Fruit fly (Drosophila melanogaster) whole organism, embryonic: ENCODE results near the gene LysD.

Experiments
- ATbp ChIP-seq: fragments of 200-800 bp; sonication (Bioruptor generic); optimal IDR thresholded peaks from 2 replicates; lab custom pipeline; 2017; ENCODE audit warnings: missing biosample characterization, mild to moderate bottlenecking, missing genetic modification characterization, missing genetic modification reagents
- Atf-2 ChIP-seq: fragments of 200-800 bp; sonication (Bioruptor generic); optimal IDR thresholded peaks from 2 replicates; lab custom pipeline; 2016; ENCODE audit warnings: missing biosample characterization, missing genetic modification characterization
- Atf3 ChIP-seq: fragments of 200-800 bp; sonication (Bioruptor generic); optimal IDR thresholded peaks from 3 replicates; lab custom pipeline; 2016; ENCODE audit warnings: missing biosample characterization, missing genetic modification characterization
- CG1024 ChIP-seq: fragments of 200-800 bp; sonication (Bioruptor generic); IDR thresholded peaks from 2 replicates; pipeline ENCODE4 v1.3.6; 2022; ENCODE audit warnings: missing biosample characterization, missing genetic modification characterization
- CG10267 ChIP-seq: fragments of 200-800 bp; sonication (Bioruptor generic); optimal IDR thresholded peaks from 2 replicates; lab custom pipeline; 2018; ENCODE audit warnings: missing biosample characterization, mild to moderate bottlenecking, missing genetic modification characterization, moderate library complexity
- CG11085 ChIP-seq: fragments of 200-800 bp; sonication (Bioruptor generic); IDR thresholded peaks from 2 replicates; pipeline ENCODE4 v1.3.6; 2022; ENCODE audit warnings: missing biosample characterization, missing genetic modification characterization
- CG11504 ChIP-seq: fragments of 200-800 bp; sonication (Bioruptor generic); optimal IDR thresholded peaks from 3 replicates; lab custom pipeline; 2019; ENCODE audit warnings: missing biosample characterization, mild to moderate bottlenecking, missing genetic modification characterization, moderate library complexity
- CG14441 ChIP-seq: fragments of 200-800 bp; sonication (Bioruptor generic); IDR thresholded peaks from 2 replicates; pipeline ENCODE4 v1.3.6; 2022; ENCODE audit warnings: missing biosample characterization, missing genetic modification characterization
- CG15696 ChIP-seq: fragments of 200-800 bp; sonication (Bioruptor generic); optimal IDR thresholded peaks from 2 replicates; lab custom pipeline; 2019; ENCODE audit warnings: missing biosample characterization, mild to moderate bottlenecking, missing genetic modification characterization, moderate library complexity
- CG16779 ChIP-seq: fragments of 200-800 bp; sonication (Bioruptor generic); IDR thresholded peaks from 2 replicates; pipeline ENCODE4 v1.3.6; 2022; ENCODE audit warnings: missing biosample characterization, missing genetic modification characterization
- CG17359 ChIP-seq: fragments of 200-800 bp; sonication (Bioruptor generic); optimal IDR thresholded peaks from 3 replicates; lab custom pipeline; 2018; ENCODE audit warnings: missing biosample characterization, mild to moderate bottlenecking, missing genetic modification characterization, moderate library complexity
- CG17829 ChIP-seq: fragments of 200-800 bp; optimal IDR thresholded peaks from 2 replicates; lab custom pipeline; 2019; ENCODE audit warnings: missing biosample characterization, mild to moderate bottlenecking, missing genetic modification characterization, moderate library complexity
- CG2712 ChIP-seq: fragments of 200-800 bp; optimal IDR thresholded peaks from 3 replicates; lab custom pipeline; 2019; ENCODE audit warnings: missing biosample characterization, mild to moderate bottlenecking, missing genetic modification characterization, moderate library complexity
- CG4424 ChIP-seq: fragments of 200-800 bp; sonication (Bioruptor generic); optimal IDR thresholded peaks from 3 replicates; lab custom pipeline; 2016; ENCODE audit warnings: missing biosample characterization, missing genetic modification characterization
- CG5245 ChIP-seq: fragments of 200-800 bp; sonication (Bioruptor generic); optimal IDR thresholded peaks from 3 replicates; lab custom pipeline; 2016; ENCODE audit warnings: missing biosample characterization, missing genetic modification characterization
- CG6791 ChIP-seq: fragments of 200-800 bp; sonication (Bioruptor generic); IDR thresholded peaks from 3 replicates; pipeline ENCODE4 v1.3.6; 2022; ENCODE audit warnings: missing biosample characterization, missing genetic modification characterization; ENCODE audit not compliant: partially characterized antibody
- CG7987 ChIP-seq: fragments of 200-800 bp; sonication (Bioruptor generic); optimal IDR thresholded peaks from 2 replicates; lab custom pipeline; 2018; ENCODE audit warnings: missing biosample characterization, mild to moderate bottlenecking, missing genetic modification characterization, moderate library complexity
- CG8765 ChIP-seq: fragments of 200-800 bp; sonication (Bioruptor generic); IDR thresholded peaks from 2 replicates; pipeline ENCODE4 v1.3.6; 2022; ENCODE audit warnings: missing biosample characterization, missing genetic modification characterization
- CG9817 ChIP-seq: fragments of 200-800 bp; sonication (Bioruptor generic); optimal IDR thresholded peaks from 2 replicates; lab custom pipeline; 2018; ENCODE audit warnings: missing biosample characterization, mild to moderate bottlenecking, missing genetic modification characterization, moderate library complexity
- E2f1 ChIP-seq: fragments of 200-800 bp; sonication (Bioruptor generic); IDR thresholded peaks from 2 replicates; pipeline ENCODE4 v1.3.6; 2022; ENCODE audit warnings: missing biosample characterization, missing genetic modification characterization
- Eip74EF ChIP-seq, 2 experiments: fragments of 200-800 bp in 1 of 2; fragments of >200 bp in 1 of 2; sonication (Bioruptor generic) in 1 of 2; optimal IDR thresholded peaks; 2 replicates each; lab custom pipeline; 2017 to 2019; ENCODE audit warnings: missing biosample characterization in 2 of 2, missing genetic modification characterization in 2 of 2, mild to moderate bottlenecking in 1 of 2, moderate library complexity in 1 of 2
- Ets65A ChIP-seq: fragments of 200-800 bp; sonication (Bioruptor generic); peaks from one replicate; lab custom pipeline; 2016; ENCODE audit warnings: missing biosample characterization, missing genetic modification characterization
- Hey ChIP-seq: fragments of 200-800 bp; sonication (Bioruptor generic); optimal IDR thresholded peaks from 3 replicates; lab custom pipeline; 2018; ENCODE audit warnings: missing biosample characterization, mild to moderate bottlenecking, missing genetic modification characterization
- Hmr ChIP-seq: fragments of 200-800 bp; sonication (Bioruptor generic); optimal IDR thresholded peaks from 3 replicates; lab custom pipeline; 2017; ENCODE audit warnings: mild to moderate bottlenecking, missing biosample characterization, missing genetic modification reagents, missing genetic modification characterization
- Scr ChIP-seq: fragments of 200-800 bp; sonication (Bioruptor generic); IDR thresholded peaks from 2 replicates; pipeline ENCODE4 v1.3.6; 2022; ENCODE audit warnings: missing biosample characterization, missing genetic modification characterization; ENCODE audit not compliant: partially characterized antibody
- Sox102F ChIP-seq: fragments of 200-800 bp; sonication (Bioruptor generic); optimal IDR thresholded peaks from 2 replicates; lab custom pipeline; 2018; ENCODE audit warnings: missing biosample characterization, mild to moderate bottlenecking, missing genetic modification characterization, moderate library complexity
- Spps ChIP-seq: fragments of 200-800 bp; sonication (Bioruptor generic); optimal IDR thresholded peaks from 2 replicates; lab custom pipeline; 2018; ENCODE audit warnings: missing biosample characterization, mild to moderate bottlenecking, missing genetic modification characterization
- ac ChIP-seq: fragments of 200-800 bp; sonication (Bioruptor generic); optimal IDR thresholded peaks from 3 replicates; lab custom pipeline; 2017; ENCODE audit warnings: missing biosample characterization, mild to moderate bottlenecking, missing genetic modification characterization
- btn ChIP-seq: fragments of 200-800 bp; sonication (Bioruptor generic); optimal IDR thresholded peaks from 2 replicates; lab custom pipeline; 2016; ENCODE audit warnings: missing biosample characterization, missing genetic modification characterization
- crp ChIP-seq, 2 experiments: fragments of 200-800 bp; sonication (Bioruptor generic); optimal IDR thresholded peaks; 2 replicates in 1 of 2; 3 replicates in 1 of 2; lab custom pipeline; 2017; ENCODE audit warnings: missing biosample characterization in 2 of 2, missing genetic modification characterization in 2 of 2, mild to moderate bottlenecking in 1 of 2, moderate library complexity in 1 of 2
- eyg ChIP-seq: fragments of 200-800 bp; sonication (Bioruptor generic); optimal IDR thresholded peaks from 3 replicates; lab custom pipeline; 2016; ENCODE audit warnings: missing biosample characterization, missing genetic modification characterization
- fd96Cb ChIP-seq: fragments of 200-800 bp; sonication (Bioruptor generic); optimal IDR thresholded peaks from 2 replicates; lab custom pipeline; 2018; ENCODE audit warnings: missing biosample characterization, mild to moderate bottlenecking, missing genetic modification characterization, moderate library complexity
- gsb-n ChIP-seq: fragments of 200-800 bp; sonication (Bioruptor generic); optimal IDR thresholded peaks from 3 replicates; lab custom pipeline; 2018; ENCODE audit warnings: missing biosample characterization, mild to moderate bottlenecking, missing genetic modification characterization
- hb ChIP-seq: fragments of 200-800 bp; sonication (Bioruptor generic); IDR thresholded peaks from 3 replicates; pipeline ENCODE4 v1.3.6; 2022; ENCODE audit warnings: missing biosample characterization, missing genetic modification characterization; ENCODE audit not compliant: partially characterized antibody
- kni ChIP-seq: fragments of 200-800 bp; sonication (Bioruptor generic); optimal IDR thresholded peaks from 3 replicates; lab custom pipeline; 2017; ENCODE audit warnings: mild to moderate bottlenecking, missing biosample characterization, missing genetic modification reagents, missing genetic modification characterization
- nmo ChIP-seq: fragments of 200-800 bp; sonication (Bioruptor generic); optimal IDR thresholded peaks from 2 replicates; lab custom pipeline; 2018; ENCODE audit warnings: missing biosample characterization, mild to moderate bottlenecking, missing genetic modification characterization, moderate library complexity
- onecut ChIP-seq: fragments of 200-800 bp; sonication (Bioruptor generic); IDR thresholded peaks from 2 replicates; pipeline ENCODE4 v1.3.6; 2022; ENCODE audit warnings: missing biosample characterization, missing genetic modification characterization
- otp ChIP-seq: fragments of 200-800 bp; sonication (Bioruptor generic); IDR thresholded peaks from 3 replicates; pipeline ENCODE4, ENCODE4 v1.3.6; 2022; ENCODE audit warnings: missing biosample characterization, missing genetic modification characterization
- row ChIP-seq: fragments of 200-800 bp; sonication (Bioruptor generic); IDR thresholded peaks from 3 replicates; pipeline ENCODE4 v1.3.6; 2022; ENCODE audit warnings: missing biosample characterization, missing genetic modification characterization
- run ChIP-seq: fragments of 200-800 bp; sonication (Bioruptor generic); optimal IDR thresholded peaks from 3 replicates; lab custom pipeline; 2018; ENCODE audit warnings: missing biosample characterization, mild to moderate bottlenecking, missing genetic modification characterization
- seq ChIP-seq: fragments of 200-800 bp; sonication (Bioruptor generic); IDR thresholded peaks from 2 replicates; pipeline ENCODE4 v1.3.6; 2022; ENCODE audit warnings: missing biosample characterization, missing genetic modification characterization
- sna ChIP-seq: fragments of 200-800 bp; sonication (Bioruptor generic); IDR thresholded peaks from 2 replicates; pipeline ENCODE4 v1.3.6; 2022; ENCODE audit warnings: missing biosample characterization, missing genetic modification characterization; ENCODE audit not compliant: partially characterized antibody
- stwl ChIP-seq: fragments of 200-800 bp; sonication (Bioruptor generic); optimal IDR thresholded peaks from 3 replicates; lab custom pipeline; 2018; ENCODE audit warnings: missing biosample characterization, mild to moderate bottlenecking, missing genetic modification characterization, moderate library complexity
- sug ChIP-seq: fragments of 200-800 bp; optimal IDR thresholded peaks from 2 replicates; lab custom pipeline; 2019; ENCODE audit warnings: missing biosample characterization, mild to moderate bottlenecking, missing genetic modification characterization, moderate library complexity
- ttk ChIP-seq: fragments of 200-800 bp; sonication (Bioruptor generic); IDR thresholded peaks from 2 replicates; pipeline ENCODE4 v2.1.2; 2022; ENCODE audit warnings: missing biosample characterization, missing genetic modification characterization
- vvl ChIP-seq: fragments of 200-800 bp; sonication (Bioruptor generic); IDR thresholded peaks from 2 replicates; pipeline ENCODE4 v1.3.6; 2022; ENCODE audit warnings: missing biosample characterization, missing genetic modification characterization
- z ChIP-seq: fragments of 200-800 bp; sonication (Bioruptor generic); IDR thresholded peaks from 3 replicates; pipeline ENCODE4 v1.3.6; 2022; ENCODE audit warnings: missing biosample characterization, missing genetic modification characterization

The LysD gene

dm6 chr3L:1166945-1167913, 43.8 kb downstream of the LysD start (continued):
- TF ChIP-seq CG10267 (tag; lab: Kevin White, UChicago): peak; percentile 17
- peak; percentile 42; the same call in 1 of the 2 replicates for TF ChIP-seq vvl (GFP tag; lab: Robert Waterston, UW)
- TF ChIP-seq CG1024: peak; percentile 47; the same call in 1 of the 2 replicates
- TF ChIP-seq Eip74EF (GFP tag; optimal IDR thresholded peaks at IDR 0.05; lab: Kevin White, UChicago): no peak
- 0 out of 2 replicates have a peak, but pooled peaks have one; percentile 15 for TF ChIP-seq onecut (GFP tag; lab: Robert Waterston, UW)
- peak; percentile 19; the same call in 1 of the 2 replicates for TF ChIP-seq ttk (GFP tag; lab: Robert Waterston, UW)
- TF ChIP-seq CG9817 (tag; lab: Kevin White, UChicago): no peak
- TF ChIP-seq CG11085: no peak
- TF ChIP-seq Hey (tag; lab: Kevin White, UChicago): no peak
- TF ChIP-seq crp (GFP tag; optimal IDR thresholded peaks at IDR 0.05; lab: Kevin White, UChicago): no peak
- peak; percentile 56 for TF ChIP-seq gsb-n (tag; lab: Kevin White, UChicago)
- TF ChIP-seq E2f1: peak; percentile 55
- peak; percentile 70; the same call in 2 of the 3 replicates for TF ChIP-seq z
- no peak for TF ChIP-seq Atf-2
- TF ChIP-seq CG5245 (GFP tag; lab: Kevin White, UChicago): peak; percentile 10
- peak; percentile 33 for TF ChIP-seq CG11504 (tag; lab: Kevin White, UChicago)
- TF ChIP-seq nmo (GFP tag; lab: Kevin White, UChicago): peak; percentile 36
- TF ChIP-seq Ets65A (GFP tag; lab: Kevin White, UChicago): peak; percentile 32
- TF ChIP-seq sna (GFP tag; lab: Robert Waterston, UW): no peak
- TF ChIP-seq Atf3 (GFP tag; lab: Kevin White, UChicago): no peak
- TF ChIP-seq Sox102F (GFP tag; lab: Kevin White, UChicago): peak; percentile 12
- TF ChIP-seq eyg (GFP tag; lab: Kevin White, UChicago): no peak
- TF ChIP-seq CG17829 (tag; lab: Kevin White, UChicago): peak; percentile 87
- TF ChIP-seq CG17359 (tag; lab: Kevin White, UChicago): peak; percentile 40
- TF ChIP-seq CG6791 (GFP tag; lab: Robert Waterston, UW): no peak
- TF ChIP-seq CG14441: no peak
- no peak for TF ChIP-seq seq (GFP tag; lab: Robert Waterston, UW)
- peak; percentile 45 for TF ChIP-seq kni (GFP tag; lab: Kevin White, UChicago)
- TF ChIP-seq row: peak; percentile 62
- TF ChIP-seq CG15696: peak; percentile 46
- no peak for TF ChIP-seq run (tag; lab: Kevin White, UChicago)
- TF ChIP-seq CG7987 (GFP tag; lab: Kevin White, UChicago): no peak
- no peak for TF ChIP-seq sug (tag; lab: Kevin White, UChicago)
- peak; percentile 12 for TF ChIP-seq ATbp (GFP tag; lab: Kevin White, UChicago)
- TF ChIP-seq CG2712 (tag; lab: Kevin White, UChicago): peak; percentile 72
- no peak for TF ChIP-seq Hmr (GFP tag; lab: Kevin White, UChicago)
- TF ChIP-seq fd96Cb (tag; lab: Kevin White, UChicago): peak; percentile 49
- no peak for TF ChIP-seq CG4424 (GFP tag; lab: Kevin White, UChicago)
- no peak for TF ChIP-seq CG16779 (GFP tag; lab: Robert Waterston, UW)
- peak; percentile 2 for TF ChIP-seq stwl (tag; lab: Kevin White, UChicago)
- peak; percentile 60 for TF ChIP-seq ac (GFP tag; lab: Kevin White, UChicago)
- TF ChIP-seq otp (GFP tag; lab: Robert Waterston, UW): no peak
- peak; percentile 62; the same call in 1 of the 2 replicates for TF ChIP-seq CG8765 (GFP tag; lab: Robert Waterston, UW)
- peak; percentile 17 for TF ChIP-seq Spps
- TF ChIP-seq hb (GFP tag; lab: Robert Waterston, UW): no peak
- TF ChIP-seq btn (GFP tag; lab: Kevin White, UChicago): no peak
- TF ChIP-seq Scr (GFP tag; lab: Robert Waterston, UW): no peak
